Worm (Caenorhabditis elegans): ENCODE measurements around the gene C03F11.4.

DNA sequence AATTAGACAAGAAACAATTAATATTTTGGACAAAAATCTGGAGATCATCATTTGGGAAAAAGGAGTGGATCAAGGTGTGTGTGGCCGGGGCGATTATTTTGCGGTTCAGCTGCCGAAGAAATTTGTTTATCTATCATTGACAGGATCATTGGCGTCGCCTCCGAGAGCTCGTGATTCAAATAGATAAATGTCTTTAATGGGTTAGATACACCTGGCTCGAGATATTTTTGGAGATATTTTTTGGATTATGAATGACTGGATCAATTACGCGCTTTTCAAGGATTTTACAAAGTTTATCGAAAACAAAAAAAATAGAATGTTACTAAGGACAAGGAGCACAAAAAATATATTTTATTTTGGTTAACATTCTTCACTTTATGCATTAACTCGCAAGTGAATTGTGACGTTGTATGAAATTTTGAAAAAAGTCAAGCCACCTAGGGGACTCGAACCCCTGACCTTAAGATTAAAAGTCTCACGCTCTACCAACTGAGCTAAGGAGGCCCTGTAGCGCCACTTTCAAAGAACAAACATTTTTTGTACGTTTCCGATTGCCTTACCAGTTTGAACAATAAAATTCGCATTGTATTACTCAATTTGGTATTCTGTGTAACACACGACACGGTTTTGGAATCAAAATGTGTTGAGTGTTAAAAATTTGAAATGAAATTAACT, 44.7 kb upstream of the C03F11.4 start, which contains the start of gene C25F6.6:
- no peak for TF ChIP-seq pag-3 (tag; optimal IDR thresholded peaks at IDR 0.05; ENCODE audit: borderline replicate concordance)
- no peak for TF ChIP-seq hlh-6 (tag; optimal IDR thresholded peaks at IDR 0.05)
- TF ChIP-seq ama-1 (optimal IDR thresholded peaks at IDR 0.05): no peak
- no peak for TF ChIP-seq fax-1 (tag; optimal IDR thresholded peaks at IDR 0.05)
- TF ChIP-seq K09A11.1 (tag; optimal IDR thresholded peaks at IDR 0.05; ENCODE audit: insufficient read depth): no peak
- no peak for TF ChIP-seq nhr-232 (tag; optimal IDR thresholded peaks at IDR 0.05)
- no peak for TF ChIP-seq rnt-1 (tag; optimal IDR thresholded peaks at IDR 0.05)
- TF ChIP-seq pqm-1 (tag; optimal IDR thresholded peaks at IDR 0.05): no peak
- TF ChIP-seq K02D7.2 (tag; optimal IDR thresholded peaks at IDR 0.05): no peak
- TF ChIP-seq fkh-10 (GFP tag; optimal IDR thresholded peaks at IDR 0.05): no peak
- TF ChIP-seq unc-55 (GFP tag; optimal IDR thresholded peaks at IDR 0.05): no peak
- TF ChIP-seq pat-9 (tag; optimal IDR thresholded peaks at IDR 0.05): no peak
